Worm (Caenorhabditis elegans): Measurements from ENCODE around the gene srbc-3.

srbc-3 gene

ce11 chrV:3315308-3315707 lies 7.0 kb downstream of the srbc-3 start, which contains the start of gene arrd-19:
arrd-19 (minus strand) TSS chrV:3315516.
- TF ChIP-seq nhr-237 (tag; optimal IDR thresholded peaks at IDR 0.05) (peak; percentile 19), hlh-1 (tag; optimal IDR thresholded peaks at IDR 0.05) (peak; percentile 49), mep-1 (tag; optimal IDR thresholded peaks at IDR 0.05) (peak; percentile 4), nhr-2 (tag; optimal IDR thresholded peaks at IDR 0.05) (no peak)

- TF ChIP-seq bed-3 (GFP tag; optimal IDR thresholded peaks at IDR 0.05) = no peak
- TF ChIP-seq cnd-1 (tag; optimal IDR thresholded peaks at IDR 0.05) = no peak
- no peak for TF ChIP-seq elt-1 (tag; optimal IDR thresholded peaks at IDR 0.05; ENCODE audit: borderline replicate concordance, insufficient read depth)
- no peak for TF ChIP-seq ceh-39 (tag; optimal IDR thresholded peaks at IDR 0.05)
These were observed 7.8 kb downstream of the srbc-3 start, which contains the start of gene F35F10.1 for ce11 chrV:3316108-3316507. F35F10.1 (plus strand) TSS chrV:3316307.

ce11 chrV:3318975-3319374 lies 10.7 kb downstream of the srbc-3 start, which contains the start of gene F35F10.13:
F35F10.13 (minus strand) TSS chrV:3319075.
- TF ChIP-seq unc-39 (tag; optimal IDR thresholded peaks at IDR 0.05) (no peak), M03D4.4 (tag; optimal IDR thresholded peaks at IDR 0.05) (no peak), bed-3 (GFP tag; optimal IDR thresholded peaks at IDR 0.05) (no peak), ces-1 (GFP tag; optimal IDR thresholded peaks at IDR 0.05) (no peak), sem-2 (GFP tag; optimal IDR thresholded peaks at IDR 0.05) (no peak), nhr-28 (tag; optimal IDR thresholded peaks at IDR 0.05) (no peak), elt-1 (tag; optimal IDR thresholded peaks at IDR 0.05; ENCODE audit: borderline replicate concordance, insufficient read depth) (no peak), nhr-237 (tag; optimal IDR thresholded peaks at IDR 0.05) (no peak), nhr-76 (tag; optimal IDR thresholded peaks at IDR 0.05) (no peak), cnd-1 (tag; optimal IDR thresholded peaks at IDR 0.05) (no peak), tbx-8 (GFP tag; optimal IDR thresholded peaks at IDR 0.05) (no peak), mls-2 (tag; optimal IDR thresholded peaks at IDR 0.05) (no peak), mep-1 (tag; optimal IDR thresholded peaks at IDR 0.05) (no peak)

- TF ChIP-seq unc-62 (GFP tag; optimal IDR thresholded peaks at IDR 0.05) = no peak
- no peak for TF ChIP-seq ztf-11 (tag; optimal IDR thresholded peaks at IDR 0.05)
- TF ChIP-seq unc-39 (tag; optimal IDR thresholded peaks at IDR 0.05) = no peak
- TF ChIP-seq mep-1 (tag; optimal IDR thresholded peaks at IDR 0.05) = no peak
These were observed 11.7 kb downstream of the srbc-3 start, which contains the start of gene F35F10.14 for ce11 chrV:3320005-3320404. F35F10.14 (minus strand) TSS chrV:3320105.

- TF ChIP-seq nhr-237 (tag; optimal IDR thresholded peaks at IDR 0.05) (no peak), ceh-83 (GFP tag; optimal IDR thresholded peaks at IDR 0.05) (no peak), elt-3 (tag; optimal IDR thresholded peaks at IDR 0.05) (no peak), snpc-4 (tag; optimal IDR thresholded peaks at IDR 0.05) (no peak)
These were observed 12.2 kb downstream of the srbc-3 start, which contains the start of gene C17B7.14 for ce11 chrV:3320432-3320831. C17B7.14 (minus strand) TSS chrV:3320532.

ce11 chrV:3324178-3324577 lies 15.9 kb downstream of the srbc-3 start, which contains the start of gene C17B7.8:
C17B7.8 (minus strand) TSS chrV:3324278.
- TF ChIP-seq unc-39 (tag; optimal IDR thresholded peaks at IDR 0.05) (no peak), drap-1 (GFP tag; optimal IDR thresholded peaks at IDR 0.05) (no peak), ceh-43 (GFP tag; optimal IDR thresholded peaks at IDR 0.05) (no peak), nhr-237 (tag; optimal IDR thresholded peaks at IDR 0.05) (no peak), nhr-12 (tag; optimal IDR thresholded peaks at IDR 0.05) (no peak), cnd-1 (tag; optimal IDR thresholded peaks at IDR 0.05) (no peak), ham-2 (GFP tag; optimal IDR thresholded peaks at IDR 0.05) (no peak), nhr-2 (tag; optimal IDR thresholded peaks at IDR 0.05) (no peak), hlh-1 (tag; optimal IDR thresholded peaks at IDR 0.05) (no peak)

ce11 chrV:3332023-3332422 lies 23.8 kb downstream of the srbc-3 start, which contains the start of gene C17B7.9:
C17B7.9 (minus strand) TSS chrV:3332123.
- TF ChIP-seq lin-32 (GFP tag; optimal IDR thresholded peaks at IDR 0.05) = no peak
- no peak for TF ChIP-seq nhr-12 (tag; optimal IDR thresholded peaks at IDR 0.05)
- TF ChIP-seq blmp-1 (tag; optimal IDR thresholded peaks at IDR 0.05) = no peak
- TF ChIP-seq nhr-2 (tag; optimal IDR thresholded peaks at IDR 0.05) = no peak
- no peak for TF ChIP-seq ceh-39 (tag; optimal IDR thresholded peaks at IDR 0.05)
- no peak for TF ChIP-seq snpc-4 (tag; optimal IDR thresholded peaks at IDR 0.05)
- TF ChIP-seq mep-1 (tag; optimal IDR thresholded peaks at IDR 0.05) = no peak
- no peak for TF ChIP-seq nhr-28 (tag; optimal IDR thresholded peaks at IDR 0.05)
- TF ChIP-seq elt-1 (tag; optimal IDR thresholded peaks at IDR 0.05; ENCODE audit: borderline replicate concordance, insufficient read depth) = no peak
- TF ChIP-seq mls-2 (tag; optimal IDR thresholded peaks at IDR 0.05) = no peak
- TF ChIP-seq elt-3 (tag; optimal IDR thresholded peaks at IDR 0.05) = no peak
- TF ChIP-seq nhr-76 (tag; optimal IDR thresholded peaks at IDR 0.05) = no peak
- no peak for TF ChIP-seq M03D4.4 (tag; optimal IDR thresholded peaks at IDR 0.05)
- no peak for TF ChIP-seq ztf-11 (tag; optimal IDR thresholded peaks at IDR 0.05)
- TF ChIP-seq unc-120 (tag; optimal IDR thresholded peaks at IDR 0.05; ENCODE audit: poor library complexity, severe bottlenecking) = no peak
- TF ChIP-seq tbx-8 (GFP tag; optimal IDR thresholded peaks at IDR 0.05) = no peak
- TF ChIP-seq unc-62 (GFP tag; optimal IDR thresholded peaks at IDR 0.05) = no peak
- TF ChIP-seq flh-1 (GFP tag; optimal IDR thresholded peaks at IDR 0.05) = no peak
